Worm (Caenorhabditis elegans): Measurements from ENCODE around the gene Y41C4A.12.
A peak's percentile ranks its signal among the peaks of the same experiment; 100 is the strongest.

Gene Y41C4A.12

ce11 chrIII:11726590-11726989 is at the start of gene Y41C4A.12:
TSS of gene Y41C4A.12 (minus strand) at chrIII:11726690.
- no peak for TF ChIP-seq egl-27 (tag; optimal IDR thresholded peaks at IDR 0.05)
- TF ChIP-seq skn-1 (tag; optimal IDR thresholded peaks at IDR 0.05): no peak
- no peak for TF ChIP-seq vab-15 (tag; optimal IDR thresholded peaks at IDR 0.05)
- TF ChIP-seq nhr-90 (tag; optimal IDR thresholded peaks at IDR 0.05; ENCODE audit: poor library complexity): no peak
- no peak for TF ChIP-seq pag-3 (tag; optimal IDR thresholded peaks at IDR 0.05; ENCODE audit: borderline replicate concordance, insufficient read depth)
- TF ChIP-seq nhr-77 (tag; optimal IDR thresholded peaks at IDR 0.05): no peak
- no peak for TF ChIP-seq lsy-2 (tag; optimal IDR thresholded peaks at IDR 0.05)
- no peak for TF ChIP-seq ceh-90 (tag; optimal IDR thresholded peaks at IDR 0.05)
- no peak for TF ChIP-seq grh-1 (GFP tag; IDR thresholded peaks at IDR 0.05)
- TF ChIP-seq hlh-4 (tag; optimal IDR thresholded peaks at IDR 0.05): no peak
- TF ChIP-seq unc-30 (tag; optimal IDR thresholded peaks at IDR 0.05): no peak
- no peak for TF ChIP-seq C16A3.4 (tag; optimal IDR thresholded peaks at IDR 0.05)
- TF ChIP-seq alr-1 (tag; optimal IDR thresholded peaks at IDR 0.05; ENCODE audit: borderline replicate concordance): no peak
- no peak for TF ChIP-seq blmp-1 (tag; optimal IDR thresholded peaks at IDR 0.05)
- no peak for TF ChIP-seq sox-4 (tag; optimal IDR thresholded peaks at IDR 0.05)
- no peak for TF ChIP-seq ztf-4 (tag; optimal IDR thresholded peaks at IDR 0.05)
- no peak for TF ChIP-seq nhr-47 (tag; optimal IDR thresholded peaks at IDR 0.05)
- TF ChIP-seq mab-9 (GFP tag; IDR thresholded peaks at IDR 0.05): no peak
- no peak for TF ChIP-seq nhr-11 (tag; optimal IDR thresholded peaks at IDR 0.05)

ce11 chrIII:11774508-11775000 is 48.1 kb upstream of the Y41C4A.12 start, which contains the start of gene immp-1:
TSS of gene immp-1 (plus strand) at chrIII:11774950.
- TF ChIP-seq nhr-20 (tag; optimal IDR thresholded peaks at IDR 0.05): no peak
- no peak for TF ChIP-seq nhr-90 (tag; optimal IDR thresholded peaks at IDR 0.05; ENCODE audit: poor library complexity)
- no peak for TF ChIP-seq jun-1 (tag; optimal IDR thresholded peaks at IDR 0.05)
- TF ChIP-seq nhr-85 (tag): no peak
- no peak for TF ChIP-seq nhr-77 (tag; optimal IDR thresholded peaks at IDR 0.05)
- no peak for TF ChIP-seq zag-1 (tag; optimal IDR thresholded peaks at IDR 0.05)
- TF ChIP-seq egl-27 (tag; optimal IDR thresholded peaks at IDR 0.05): no peak
- no peak for TF ChIP-seq nhr-47 (tag; optimal IDR thresholded peaks at IDR 0.05)
- TF ChIP-seq mef-2 (tag; optimal IDR thresholded peaks at IDR 0.05): no peak
- TF ChIP-seq isw-1 (GFP tag; IDR thresholded peaks at IDR 0.05): peak; percentile 22; the same call in 1 of the 2 replicates
- TF ChIP-seq fkh-4 (tag; optimal IDR thresholded peaks at IDR 0.05; ENCODE audit: borderline replicate concordance): no peak
- TF ChIP-seq tbx-2 (tag; optimal IDR thresholded peaks at IDR 0.05): peak; percentile 19
- TF ChIP-seq sox-4 (tag; optimal IDR thresholded peaks at IDR 0.05): no peak
- TF ChIP-seq tlp-1 (tag; optimal IDR thresholded peaks at IDR 0.05): no peak
- TF ChIP-seq Y116A8C.19 (tag; optimal IDR thresholded peaks at IDR 0.05; ENCODE audit: borderline replicate concordance): no peak
- no peak for TF ChIP-seq nhr-19 (GFP tag; conservative IDR thresholded peaks at IDR 0.05)
- TF ChIP-seq vab-15 (tag; optimal IDR thresholded peaks at IDR 0.05): no peak
- TF ChIP-seq swsn-7 (tag; optimal IDR thresholded peaks at IDR 0.05): no peak
- 0 out of 2 replicates have a peak, but pooled peaks have one; percentile 21 for TF ChIP-seq ceh-88 (GFP tag; IDR thresholded peaks at IDR 0.05)
- TF ChIP-seq alr-1 (tag; optimal IDR thresholded peaks at IDR 0.05; ENCODE audit: borderline replicate concordance): no peak
- no peak for TF ChIP-seq aha-1 (tag; optimal IDR thresholded peaks at IDR 0.05)
- no peak for TF ChIP-seq rnt-1 (tag; optimal IDR thresholded peaks at IDR 0.05)
- TF ChIP-seq C04F5.9 (tag; optimal IDR thresholded peaks at IDR 0.05): no peak
- TF ChIP-seq pax-3 (tag; optimal IDR thresholded peaks at IDR 0.05): no peak
- TF ChIP-seq unc-130 (tag; optimal IDR thresholded peaks at IDR 0.05): peak; percentile 58
- TF ChIP-seq fkh-8 (tag; optimal IDR thresholded peaks at IDR 0.05): no peak
- TF ChIP-seq ceh-8 (GFP tag; optimal IDR thresholded peaks at IDR 0.05): no peak
- peak; percentile 14 for TF ChIP-seq C16A3.4 (tag; optimal IDR thresholded peaks at IDR 0.05)
- no peak for TF ChIP-seq hpl-2 (GFP tag; optimal IDR thresholded peaks at IDR 0.05)
- TF ChIP-seq pag-3 (tag; optimal IDR thresholded peaks at IDR 0.05; ENCODE audit: borderline replicate concordance, insufficient read depth): no peak
- TF ChIP-seq grh-1 (GFP tag; IDR thresholded peaks at IDR 0.05): no peak
- TF ChIP-seq snpc-4 (tag; optimal IDR thresholded peaks at IDR 0.05): no peak
- TF ChIP-seq dpl-1 (GFP tag; optimal IDR thresholded peaks at IDR 0.05): peak; percentile 55 to 72 (median 69)
- TF ChIP-seq nhr-28 (tag; optimal IDR thresholded peaks at IDR 0.05): no peak
- no peak for TF ChIP-seq nhr-76 (tag; optimal IDR thresholded peaks at IDR 0.05)
- TF ChIP-seq lin-39 (tag; optimal IDR thresholded peaks at IDR 0.05): no peak
- TF ChIP-seq ets-5 (GFP tag; IDR thresholded peaks at IDR 0.05): no peak
- TF ChIP-seq unc-86 (tag; optimal IDR thresholded peaks at IDR 0.05): no peak
- peak; percentile 75 for TF ChIP-seq xbp-1 (tag; optimal IDR thresholded peaks at IDR 0.05)
- TF ChIP-seq dsc-1 (tag; optimal IDR thresholded peaks at IDR 0.05): no peak
- TF ChIP-seq fos-1 (tag; optimal IDR thresholded peaks at IDR 0.05): no peak

Data from whole organism, L1 larva.